Fruit fly (Drosophila melanogaster): ENCODE data around the gene CG7632.
A peak's percentile ranks its signal among the peaks of the same experiment; 100 is the strongest.

The CG7632 gene

dm6 chr3L:21276296-21277257 lies 27.9 kb upstream of the CG7632 start (continued):
- peak; percentile 51 for TF ChIP-seq ac (GFP tag; optimal IDR thresholded peaks at IDR 0.05)
- TF ChIP-seq Sry-δ (GFP tag; optimal IDR thresholded peaks at IDR 0.05): peak; percentile 12
- TF ChIP-seq Eip74EF (GFP tag; optimal IDR thresholded peaks at IDR 0.05): peak in 1 of 2 experiments; percentile 11
- peak; percentile 77 for TF ChIP-seq Sox100B (GFP tag; optimal IDR thresholded peaks at IDR 0.05)
- TF ChIP-seq CG15269 (tag; optimal IDR thresholded peaks at IDR 0.05): peak; percentile 57
- TF ChIP-seq CG7963 (GFP tag; IDR thresholded peaks at IDR 0.05; ENCODE audit: partially characterized antibody): no peak
- TF ChIP-seq pita (GFP tag; optimal IDR thresholded peaks at IDR 0.05): no peak
- TF ChIP-seq pfk (GFP tag; optimal IDR thresholded peaks at IDR 0.05): no peak
- TF ChIP-seq CG17802 (tag; optimal IDR thresholded peaks at IDR 0.05): peak; percentile 35
- TF ChIP-seq CG18619 (GFP tag; optimal IDR thresholded peaks at IDR 0.05): peak; percentile 59
- no peak for TF ChIP-seq B-H1 (GFP tag; IDR thresholded peaks at IDR 0.05)
- TF ChIP-seq Elba2 (GFP tag; optimal IDR thresholded peaks at IDR 0.05): no peak
- TF ChIP-seq row (GFP tag; IDR thresholded peaks at IDR 0.05): peak; percentile 72
- peak; percentile 75 for TF ChIP-seq CG12104 (GFP tag; optimal IDR thresholded peaks at IDR 0.05)
- TF ChIP-seq trh (GFP tag; optimal IDR thresholded peaks at IDR 0.05): no peak
- TF ChIP-seq GATAe (GFP tag; conservative IDR thresholded peaks at IDR 0.05): no peak
- no peak for TF ChIP-seq CG31365 (tag; optimal IDR thresholded peaks at IDR 0.05)
- peak; percentile 73 for TF ChIP-seq Sox102F (GFP tag; optimal IDR thresholded peaks at IDR 0.05)
- TF ChIP-seq tio (GFP tag; optimal IDR thresholded peaks at IDR 0.05): peak; percentile 63
- TF ChIP-seq ATbp (GFP tag; optimal IDR thresholded peaks at IDR 0.05): peak; percentile 29
- peak; percentile 47 for TF ChIP-seq CG10654 (GFP tag; optimal IDR thresholded peaks at IDR 0.05)
- no peak for TF ChIP-seq CG5245 (GFP tag; optimal IDR thresholded peaks at IDR 0.05)
- TF ChIP-seq gfzf (GFP tag; optimal IDR thresholded peaks at IDR 0.05): no peak
- peak; percentile 48 for TF ChIP-seq CG17359 (tag; optimal IDR thresholded peaks at IDR 0.05)
- TF ChIP-seq CG15601 (tag; optimal IDR thresholded peaks at IDR 0.05): no peak
- peak; percentile 72 for TF ChIP-seq CG12391 (tag; optimal IDR thresholded peaks at IDR 0.05)
- TF ChIP-seq pnt (GFP tag; optimal IDR thresholded peaks at IDR 0.05): peak; percentile 68
- no peak for TF ChIP-seq CG6854 (GFP tag; optimal IDR thresholded peaks at IDR 0.05)
- peak; percentile 81 for TF ChIP-seq CG7839 (tag; optimal IDR thresholded peaks at IDR 0.05)
- TF ChIP-seq sug (tag; optimal IDR thresholded peaks at IDR 0.05): no peak
- peak; percentile 19 for TF ChIP-seq Myb (GFP tag; optimal IDR thresholded peaks at IDR 0.05)
- no peak for TF ChIP-seq Atf3 (GFP tag; optimal IDR thresholded peaks at IDR 0.05)
- peak; percentile 73 for TF ChIP-seq CG2712 (tag; optimal IDR thresholded peaks at IDR 0.05)
- peak; percentile 53 for TF ChIP-seq CG9215 (GFP tag; IDR thresholded peaks at IDR 0.05)
- TF ChIP-seq gcm2 (GFP tag; optimal IDR thresholded peaks at IDR 0.05): peak; percentile 19
- peak; percentile 34 for TF ChIP-seq CG10462 (GFP tag; optimal IDR thresholded peaks at IDR 0.05)
- TF ChIP-seq CG7786 (GFP tag; optimal IDR thresholded peaks at IDR 0.05): peak; percentile 68
- peak; percentile 47 for TF ChIP-seq pho (GFP tag; optimal IDR thresholded peaks at IDR 0.05)
- no peak for TF ChIP-seq D (optimal IDR thresholded peaks at IDR 0.05)
- TF ChIP-seq D (GFP tag; optimal IDR thresholded peaks at IDR 0.05): peak; percentile 62
- TF ChIP-seq E2f2 (GFP tag; IDR thresholded peaks at IDR 0.05): peak; percentile 43; the same call in 1 of the 2 replicates
- TF ChIP-seq CG4730 (GFP tag; IDR thresholded peaks at IDR 0.05): no peak
- peak; percentile 47 for TF ChIP-seq Hr3 (GFP tag; optimal IDR thresholded peaks at IDR 0.05)
- no peak for TF ChIP-seq MESR4 (GFP tag; optimal IDR thresholded peaks at IDR 0.05)
- no peak for TF ChIP-seq gt (GFP tag; IDR thresholded peaks at IDR 0.05)
- TF ChIP-seq CG11456 (GFP tag; IDR thresholded peaks at IDR 0.05): no peak
- 0 out of 2 replicates have a peak, but pooled peaks have one; percentile 14 for TF ChIP-seq CG6272 (GFP tag; IDR thresholded peaks at IDR 0.05)
- TF ChIP-seq CG12659 (GFP tag; optimal IDR thresholded peaks at IDR 0.05): peak; percentile 52
